Worm (Caenorhabditis elegans) whole organism, L4 larva: Measurements from ENCODE around the gene hda-2.

Source experiments
- duxl-1 ChIP-seq: sonication (generic microtip); optimal IDR thresholded peaks from 2 replicates; lab custom pipeline; 2016; ENCODE audit warnings: mild to moderate bottlenecking, missing genetic modification characterization, moderate library complexity, missing compliant biosample characterization; ENCODE audit not compliant: poor library complexity
- jun-1 ChIP-seq: fragments of 150-350 bp; optimal IDR thresholded peaks from 2 replicates; lab custom pipeline; 2014; ENCODE audit warnings: missing biosample characterization, missing genetic modification reagents, missing genetic modification characterization
- madf-9 ChIP-seq: fragments of 200-800 bp; sonication (Bioruptor generic); conservative IDR thresholded peaks from 2 replicates; pipeline ENCODE4 v1.3.6; 2022; ENCODE audit warnings: missing genetic modification reagents, missing genetic modification characterization, missing compliant biosample characterization
- mxl-3 ChIP-seq: fragments of 200-800 bp; sonication (Bioruptor generic); optimal IDR thresholded peaks from 2 replicates; lab custom pipeline; 2018; ENCODE audit warnings: mild to moderate bottlenecking, missing genetic modification characterization, missing compliant biosample characterization
- nhr-11 ChIP-seq: fragments of 150-350 bp; optimal IDR thresholded peaks from 2 replicates; lab custom pipeline; 2014; ENCODE audit warnings: missing biosample characterization, missing genetic modification characterization
- nhr-28 ChIP-seq: fragments of 150-350 bp; optimal IDR thresholded peaks from 2 replicates; lab custom pipeline; 2014; ENCODE audit warnings: missing biosample characterization, missing genetic modification characterization
- php-3 ChIP-seq: fragments of 200-800 bp; sonication (Bioruptor generic); IDR thresholded peaks from 2 replicates; pipeline ENCODE4 v1.3.6; 2022; ENCODE audit warnings: missing genetic modification reagents, missing genetic modification characterization, missing compliant biosample characterization
- unc-39 ChIP-seq: sonication (generic microtip); optimal IDR thresholded peaks from 2 replicates; lab custom pipeline; 2017; ENCODE audit warnings: missing biosample characterization, missing genetic modification characterization
- zip-2 ChIP-seq: fragments of 150-350 bp; optimal IDR thresholded peaks from 2 replicates; lab custom pipeline; 2014; ENCODE audit warnings: missing biosample characterization, missing genetic modification characterization

DNA sequence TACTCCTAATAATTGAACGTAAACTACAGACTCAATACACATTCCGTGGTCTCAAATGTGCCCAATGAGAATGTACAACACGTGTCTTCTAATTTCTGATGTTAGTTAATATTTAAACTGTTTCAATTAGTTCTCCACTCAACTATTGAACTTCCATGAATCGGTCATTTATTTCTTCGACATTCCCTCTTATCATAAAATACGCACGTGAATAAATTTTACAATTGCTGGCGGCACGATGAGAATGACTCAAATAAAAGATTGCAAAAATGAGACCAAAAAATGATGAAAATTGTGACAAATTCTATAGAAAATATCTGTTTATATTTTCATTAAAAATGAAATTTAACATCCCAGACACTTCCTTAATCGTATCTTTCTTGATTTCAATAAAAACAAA lies 17.6 kb downstream of the hda-2 start:
- TF ChIP-seq zip-2 (tag; lab: Kevin White, UChicago) (no peak), duxl-1 (tag; lab: Kevin White, UChicago) (no peak), php-3 (GFP tag; lab: Robert Waterston, UW) (no peak), unc-39 (tag; lab: Kevin White, UChicago) (no peak), madf-9 (GFP tag; lab: Robert Waterston, UW) (no peak), nhr-28 (tag; lab: Kevin White, UChicago) (peak; percentile 50), nhr-11 (no peak), mxl-3 (no peak), jun-1 (no peak)
